Fruit fly (Drosophila melanogaster) whole organism, embryonic: ENCODE measurements around the gene CG15547.

Source experiments
- Antp ChIP-seq: fragments of 200-800 bp; sonication (Bioruptor generic); optimal IDR thresholded peaks from 3 replicates; lab custom pipeline; 2016; ENCODE audit warnings: missing biosample characterization, missing genetic modification characterization
- Atf3 ChIP-seq: fragments of 200-800 bp; sonication (Bioruptor generic); optimal IDR thresholded peaks from 3 replicates; lab custom pipeline; 2016; ENCODE audit warnings: missing biosample characterization, missing genetic modification characterization
- CG11456 ChIP-seq: fragments of 200-800 bp; sonication (Bioruptor generic); IDR thresholded peaks from 3 replicates; pipeline ENCODE4 v1.3.6; 2022; ENCODE audit warnings: missing biosample characterization, missing genetic modification characterization
- CG11696 ChIP-seq: fragments of 200-800 bp; sonication (Bioruptor generic); IDR thresholded peaks from 2 replicates; pipeline ENCODE4 v1.3.6; 2022; ENCODE audit warnings: missing biosample characterization, missing genetic modification characterization
- CG14050 ChIP-seq: fragments of 200-800 bp; sonication (Bioruptor generic); IDR thresholded peaks from 3 replicates; pipeline ENCODE4 v1.3.6; 2022; ENCODE audit warnings: missing biosample characterization, missing genetic modification characterization
- CG15601 ChIP-seq: fragments of 200-800 bp; sonication (Bioruptor generic); optimal IDR thresholded peaks from 3 replicates; lab custom pipeline; 2019; ENCODE audit warnings: missing biosample characterization, mild to moderate bottlenecking, missing genetic modification characterization, moderate library complexity
- CG16779 ChIP-seq: fragments of 200-800 bp; sonication (Bioruptor generic); IDR thresholded peaks from 2 replicates; pipeline ENCODE4 v1.3.6; 2022; ENCODE audit warnings: missing biosample characterization, missing genetic modification characterization
- CG18476 ChIP-seq: fragments of 200-800 bp; sonication (Bioruptor generic); optimal IDR thresholded peaks from 2 replicates; lab custom pipeline; 2016; ENCODE audit warnings: missing biosample characterization, mild to moderate bottlenecking, missing genetic modification characterization
- CG2116 ChIP-seq: fragments of 200-800 bp; sonication (Bioruptor generic); optimal IDR thresholded peaks from 3 replicates; lab custom pipeline; 2018; ENCODE audit warnings: missing biosample characterization, mild to moderate bottlenecking, missing genetic modification characterization
- CG34224 ChIP-seq: fragments of 200-800 bp; sonication (Bioruptor generic); IDR thresholded peaks from 3 replicates; pipeline ENCODE4 v1.3.6; 2022; ENCODE audit warnings: missing biosample characterization, missing genetic modification characterization; ENCODE audit not compliant: partially characterized antibody
- CG4424 ChIP-seq: fragments of 200-800 bp; sonication (Bioruptor generic); optimal IDR thresholded peaks from 3 replicates; lab custom pipeline; 2016; ENCODE audit warnings: missing biosample characterization, missing genetic modification characterization
- CG6765 ChIP-seq: fragments of 200-800 bp; sonication (Bioruptor generic); optimal IDR thresholded peaks from 3 replicates; lab custom pipeline; 2017; ENCODE audit warnings: missing biosample characterization, mild to moderate bottlenecking, missing genetic modification characterization
- CG7271 ChIP-seq: fragments of 200-800 bp; sonication (Bioruptor generic); optimal IDR thresholded peaks from 2 replicates; lab custom pipeline; 2018; ENCODE audit warnings: missing biosample characterization, mild to moderate bottlenecking, missing genetic modification characterization, moderate library complexity
- CG7556 ChIP-seq: fragments of 200-800 bp; sonication (Bioruptor generic); optimal IDR thresholded peaks from 2 replicates; lab custom pipeline; 2017; ENCODE audit warnings: missing biosample characterization, mild to moderate bottlenecking, missing genetic modification characterization
- CG8281 ChIP-seq: fragments of 200-800 bp; sonication (Bioruptor generic); optimal IDR thresholded peaks from 2 replicates; lab custom pipeline; 2018; ENCODE audit warnings: missing biosample characterization, mild to moderate bottlenecking, missing genetic modification characterization, moderate library complexity
- CG8388 ChIP-seq: fragments of 200-800 bp; sonication (Bioruptor generic); optimal IDR thresholded peaks from 2 replicates; lab custom pipeline; 2019; ENCODE audit warnings: missing biosample characterization, mild to moderate bottlenecking, missing genetic modification characterization, moderate library complexity
- CG9797 ChIP-seq: fragments of 200-800 bp; sonication (Bioruptor generic); optimal IDR thresholded peaks from 3 replicates; lab custom pipeline; 2018; ENCODE audit warnings: missing biosample characterization, mild to moderate bottlenecking, missing genetic modification characterization
- Dbx ChIP-seq: fragments of 200-800 bp; sonication (Bioruptor generic); IDR thresholded peaks from 3 replicates; pipeline ENCODE4 v1.3.6; 2022; ENCODE audit warnings: missing biosample characterization, missing genetic modification characterization
- Dp ChIP-seq: fragments of 200-800 bp; sonication (Bioruptor generic); optimal IDR thresholded peaks from 2 replicates; lab custom pipeline; 2018; ENCODE audit warnings: missing biosample characterization, mild to moderate bottlenecking, missing genetic modification characterization, moderate library complexity
- Ets65A ChIP-seq: fragments of 200-800 bp; sonication (Bioruptor generic); peaks from one replicate; lab custom pipeline; 2016; ENCODE audit warnings: missing biosample characterization, missing genetic modification characterization
- H2.0 ChIP-seq: fragments of 200-800 bp; sonication (Bioruptor generic); IDR thresholded peaks from 2 replicates; pipeline ENCODE4 v1.3.6; 2022; ENCODE audit warnings: missing biosample characterization, missing genetic modification characterization
- Hand ChIP-seq: fragments of 200-800 bp; sonication (Bioruptor generic); optimal IDR thresholded peaks from 2 replicates; lab custom pipeline; 2017; ENCODE audit warnings: mild to moderate bottlenecking, missing biosample characterization, missing genetic modification reagents, missing genetic modification characterization
- Hey ChIP-seq: fragments of 200-800 bp; sonication (Bioruptor generic); optimal IDR thresholded peaks from 3 replicates; lab custom pipeline; 2018; ENCODE audit warnings: missing biosample characterization, mild to moderate bottlenecking, missing genetic modification characterization
- Hmx ChIP-seq: fragments of 200-800 bp; sonication (Bioruptor generic); optimal IDR thresholded peaks from 2 replicates; lab custom pipeline; 2016; ENCODE audit warnings: missing biosample characterization, missing genetic modification characterization
- Hr51 ChIP-seq, 2 experiments: fragments of 200-800 bp; sonication (Bioruptor generic); optimal IDR thresholded peaks; 2 replicates in 1 of 2; 3 replicates in 1 of 2; lab custom pipeline; 2016 to 2018; ENCODE audit warnings: missing biosample characterization in 2 of 2, missing genetic modification characterization in 2 of 2, mild to moderate bottlenecking in 1 of 2, moderate library complexity in 1 of 2
- Hr78 ChIP-seq, 2 experiments: fragments of 200-800 bp in 1 of 2; fragments of >200 bp in 1 of 2; sonication (Bioruptor generic) in 1 of 2; optimal IDR thresholded peaks; 2 replicates each; lab custom pipeline; 2017 to 2019; ENCODE audit warnings: missing biosample characterization in 2 of 2, missing genetic modification characterization in 2 of 2, mild to moderate bottlenecking in 1 of 2, moderate library complexity in 1 of 2
- MTF-1 ChIP-seq: fragments of 200-800 bp; sonication (Bioruptor generic); optimal IDR thresholded peaks from 2 replicates; lab custom pipeline; 2018; ENCODE audit warnings: missing biosample characterization, mild to moderate bottlenecking, missing genetic modification characterization, borderline replicate concordance
- NK7.1 ChIP-seq: fragments of 200-800 bp; sonication (Bioruptor generic); optimal IDR thresholded peaks from 3 replicates; lab custom pipeline; 2016; ENCODE audit warnings: missing biosample characterization, missing genetic modification characterization
- Sin3A ChIP-seq: fragments of >200 bp; optimal IDR thresholded peaks from 2 replicates; lab custom pipeline; 2018
- Sry-β ChIP-seq: fragments of 200-800 bp; sonication (Bioruptor generic); optimal IDR thresholded peaks from 2 replicates; lab custom pipeline; 2018; ENCODE audit warnings: missing biosample characterization, mild to moderate bottlenecking, missing genetic modification characterization, moderate library complexity
- al ChIP-seq: fragments of 200-800 bp; sonication (Bioruptor generic); IDR thresholded peaks from 2 replicates; pipeline ENCODE4 v1.3.6; 2022; ENCODE audit warnings: missing biosample characterization, missing genetic modification characterization
- ci ChIP-seq: fragments of 200-800 bp; sonication (Bioruptor generic); IDR thresholded peaks from 3 replicates; pipeline ENCODE4 v1.3.6; 2022; ENCODE audit warnings: missing biosample characterization, missing genetic modification characterization
- dm ChIP-seq: fragments of 200-800 bp; sonication (Bioruptor generic); optimal IDR thresholded peaks from 3 replicates; lab custom pipeline; 2016; ENCODE audit warnings: missing biosample characterization, missing genetic modification characterization
- en ChIP-seq: fragments of 200-800 bp; sonication (Bioruptor generic); optimal IDR thresholded peaks from 2 replicates; lab custom pipeline; 2016; ENCODE audit warnings: missing biosample characterization, missing genetic modification characterization
- eve ChIP-seq, 2 experiments: fragments of >200 bp; optimal IDR thresholded peaks; 2 replicates each; lab custom pipeline; 2017; ENCODE audit warnings: missing biosample characterization in 2 of 2, missing genetic modification characterization in 2 of 2
- exex ChIP-seq: fragments of 200-800 bp; sonication (Bioruptor generic); optimal IDR thresholded peaks from 4 replicates; lab custom pipeline; 2018; ENCODE audit warnings: missing biosample characterization, mild to moderate bottlenecking, missing genetic modification characterization, moderate library complexity
- fru ChIP-seq: fragments of >200 bp; optimal IDR thresholded peaks from 2 replicates; lab custom pipeline; 2017
- gce ChIP-seq: fragments of 200-800 bp; sonication (Bioruptor generic); IDR thresholded peaks from 3 replicates; pipeline ENCODE4 v1.3.6; 2022; ENCODE audit warnings: missing biosample characterization, missing genetic modification characterization
- grau ChIP-seq: fragments of 200-800 bp; optimal IDR thresholded peaks from 3 replicates; lab custom pipeline; 2019; ENCODE audit warnings: missing biosample characterization, mild to moderate bottlenecking, missing genetic modification characterization, moderate library complexity
- hb ChIP-seq: fragments of 200-800 bp; sonication (Bioruptor generic); IDR thresholded peaks from 3 replicates; pipeline ENCODE4 v1.3.6; 2022; ENCODE audit warnings: missing biosample characterization, missing genetic modification characterization; ENCODE audit not compliant: partially characterized antibody
- kay ChIP-seq: fragments of 200-800 bp; sonication (Bioruptor generic); optimal IDR thresholded peaks from 2 replicates; lab custom pipeline; 2016; ENCODE audit warnings: missing biosample characterization, missing genetic modification characterization
- kni ChIP-seq: fragments of 200-800 bp; sonication (Bioruptor generic); optimal IDR thresholded peaks from 3 replicates; lab custom pipeline; 2017; ENCODE audit warnings: mild to moderate bottlenecking, missing biosample characterization, missing genetic modification reagents, missing genetic modification characterization
- lab ChIP-seq: fragments of 200-800 bp; sonication (Bioruptor generic); optimal IDR thresholded peaks from 3 replicates; lab custom pipeline; 2017; ENCODE audit warnings: missing biosample characterization, missing genetic modification characterization, mild to moderate bottlenecking, moderate library complexity, missing genetic modification reagents
- pfk ChIP-seq: fragments of 200-800 bp; sonication (Bioruptor generic); optimal IDR thresholded peaks from 2 replicates; lab custom pipeline; 2018; ENCODE audit warnings: missing biosample characterization, mild to moderate bottlenecking, missing genetic modification characterization, moderate library complexity
- pnt ChIP-seq: fragments of 200-800 bp; sonication (Bioruptor generic); optimal IDR thresholded peaks from 3 replicates; lab custom pipeline; 2016; ENCODE audit warnings: missing biosample characterization, missing genetic modification characterization
- sqz ChIP-seq: fragments of 200-800 bp; sonication (Bioruptor generic); optimal IDR thresholded peaks from 3 replicates; lab custom pipeline; 2018; ENCODE audit warnings: missing biosample characterization, mild to moderate bottlenecking, missing genetic modification characterization
- sr ChIP-seq: fragments of 200-800 bp; sonication (Bioruptor generic); IDR thresholded peaks from 3 replicates; pipeline ENCODE4 v1.3.6; 2022; ENCODE audit warnings: missing biosample characterization, missing genetic modification characterization
- stc ChIP-seq: fragments of 200-800 bp; sonication (Bioruptor generic); IDR thresholded peaks from 2 replicates; pipeline ENCODE4 v1.3.6; 2022; ENCODE audit warnings: missing biosample characterization, missing genetic modification characterization
- tna ChIP-seq: fragments of 200-800 bp; sonication (Bioruptor generic); IDR thresholded peaks from 2 replicates; pipeline ENCODE4 v1.3.6; 2022; ENCODE audit warnings: missing biosample characterization, missing genetic modification characterization; ENCODE audit not compliant: partially characterized antibody
- tup ChIP-seq: fragments of 200-800 bp; sonication (Bioruptor generic); optimal IDR thresholded peaks from 2 replicates; lab custom pipeline; 2016; ENCODE audit warnings: missing biosample characterization, mild to moderate bottlenecking, missing genetic modification characterization, moderate library complexity
- zen2 ChIP-seq: fragments of 200-800 bp; sonication (Bioruptor generic); IDR thresholded peaks from 3 replicates; pipeline ENCODE4 v1.3.6; 2022; ENCODE audit warnings: missing biosample characterization, missing genetic modification characterization; ENCODE audit not compliant: partially characterized antibody

Gene CG15547

dm6 chr3R:30912402-30912801 lies 29.1 kb upstream of the CG15547 start, which contains the start of gene Ptx1 (continued):
- TF ChIP-seq pnt (GFP tag; lab: Kevin White, UChicago): no peak
- TF ChIP-seq Hmx: no peak
- TF ChIP-seq gce: no peak
- no peak for TF ChIP-seq Hr51 (GFP tag; optimal IDR thresholded peaks at IDR 0.05; lab: Kevin White, UChicago)
- TF ChIP-seq CG4424 (GFP tag; lab: Kevin White, UChicago): no peak
- TF ChIP-seq MTF-1: no peak
- no peak for TF ChIP-seq kay
- no peak for TF ChIP-seq Sry-β (GFP tag; lab: Kevin White, UChicago)
- no peak for TF ChIP-seq Dp (GFP tag; lab: Kevin White, UChicago)
- no peak for TF ChIP-seq dm (GFP tag; lab: Kevin White, UChicago)
- no peak for TF ChIP-seq CG15601 (tag; lab: Kevin White, UChicago)
- TF ChIP-seq Sin3A (lab: Kevin White, UChicago): no peak
- peak; percentile 31; the same call in 1 of the 3 replicates for TF ChIP-seq ci (GFP tag; lab: Robert Waterston, UW)
- no peak for TF ChIP-seq eve (GFP tag; optimal IDR thresholded peaks at IDR 0.05; lab: Kevin White, UChicago)
- 0 out of 3 replicates have a peak, but pooled peaks have one; percentile 51 for TF ChIP-seq sr (GFP tag; lab: Robert Waterston, UW)
- no peak for TF ChIP-seq tup (GFP tag; lab: Kevin White, UChicago)
- TF ChIP-seq CG11456: no peak
- TF ChIP-seq CG8388 (GFP tag; lab: Kevin White, UChicago): no peak
- TF ChIP-seq sqz: no peak
- TF ChIP-seq en (GFP tag; lab: Kevin White, UChicago): no peak
- no peak for TF ChIP-seq Atf3
- TF ChIP-seq H2.0 (GFP tag; lab: Robert Waterston, UW): no peak
- peak; percentile 63; the same call in 1 of the 3 replicates for TF ChIP-seq CG34224 (GFP tag; lab: Robert Waterston, UW)
- no peak for TF ChIP-seq CG14050 (GFP tag; lab: Robert Waterston, UW)
- TF ChIP-seq lab (GFP tag; lab: Kevin White, UChicago): peak; percentile 63
- TF ChIP-seq grau: peak; percentile 14
- no peak for TF ChIP-seq Hey (tag; lab: Kevin White, UChicago)
- no peak for TF ChIP-seq Hr78 (GFP tag; optimal IDR thresholded peaks at IDR 0.05; lab: Kevin White, UChicago)
- no peak for TF ChIP-seq CG9797 (GFP tag; lab: Kevin White, UChicago)
- no peak for TF ChIP-seq Ets65A (GFP tag; lab: Kevin White, UChicago)
- TF ChIP-seq CG7556 (GFP tag; lab: Kevin White, UChicago): no peak
- no peak for TF ChIP-seq CG11696 (GFP tag; lab: Robert Waterston, UW)
- TF ChIP-seq CG6765 (GFP tag; lab: Kevin White, UChicago): no peak
- TF ChIP-seq CG7271 (tag; lab: Kevin White, UChicago): no peak
- TF ChIP-seq NK7.1: no peak
- no peak for TF ChIP-seq Hand (GFP tag; lab: Kevin White, UChicago)
- TF ChIP-seq kni (GFP tag; lab: Kevin White, UChicago): peak; percentile 5
- TF ChIP-seq CG16779: no peak
- TF ChIP-seq al (GFP tag; lab: Robert Waterston, UW): no peak
- TF ChIP-seq Dbx: peak; percentile 50; the same call in 2 of the 3 replicates
- TF ChIP-seq tna (GFP tag; lab: Robert Waterston, UW): peak; percentile 66
- TF ChIP-seq CG18476 (GFP tag; lab: Kevin White, UChicago): no peak
- peak; percentile 63 for TF ChIP-seq fru
- no peak for TF ChIP-seq hb (GFP tag; lab: Robert Waterston, UW)
- no peak for TF ChIP-seq pfk (GFP tag; lab: Kevin White, UChicago)
- TF ChIP-seq stc: 0 out of 2 replicates have a peak, but pooled peaks have one; percentile 46
- TF ChIP-seq CG8281: no peak
- no peak for TF ChIP-seq Antp (GFP tag; lab: Kevin White, UChicago)
- no peak for TF ChIP-seq exex
- 0 out of 3 replicates have a peak, but pooled peaks have one; percentile 57 for TF ChIP-seq zen2 (GFP tag; lab: Robert Waterston, UW)
- TF ChIP-seq CG2116 (GFP tag; lab: Kevin White, UChicago): no peak
